Worm (Caenorhabditis elegans): ENCODE data around the gene W07G4.1.

The W07G4.1 gene

ce11 chrV:13082442-13083126 is 49.3 kb downstream of the W07G4.1 start, which contains the start of gene C34B4.2 (continued):
- no peak for TF ChIP-seq ceh-8 (GFP tag; optimal IDR thresholded peaks at IDR 0.05)
- no peak for TF ChIP-seq grh-1 (GFP tag; IDR thresholded peaks at IDR 0.05)
- TF ChIP-seq lsy-2 (tag; optimal IDR thresholded peaks at IDR 0.05) = peak; percentile 24 to 68
- peak; percentile 11 for TF ChIP-seq skn-1 (tag; optimal IDR thresholded peaks at IDR 0.05)
- TF ChIP-seq nhr-11 (tag; optimal IDR thresholded peaks at IDR 0.05) = peak; percentile 25
- peak; percentile 22 for TF ChIP-seq mef-2 (tag; optimal IDR thresholded peaks at IDR 0.05)
- TF ChIP-seq nhr-85 (tag) = peak; percentile 66
- peak; percentile 81 to 84 for TF ChIP-seq egl-27 (tag; optimal IDR thresholded peaks at IDR 0.05)
- no peak for TF ChIP-seq vab-15 (tag; optimal IDR thresholded peaks at IDR 0.05)
- no peak for TF ChIP-seq C04F5.9 (tag; optimal IDR thresholded peaks at IDR 0.05)
- peak; percentile 35 for TF ChIP-seq C16A3.4 (tag; optimal IDR thresholded peaks at IDR 0.05)
- peak; percentile 39 for TF ChIP-seq unc-130 (tag; optimal IDR thresholded peaks at IDR 0.05)
- TF ChIP-seq nhr-84 (tag; optimal IDR thresholded peaks at IDR 0.05) = no peak
- peak; percentile 71 for TF ChIP-seq lin-39 (tag; optimal IDR thresholded peaks at IDR 0.05)
- TF ChIP-seq zag-1 (tag; optimal IDR thresholded peaks at IDR 0.05) = no peak
- TF ChIP-seq nhr-28 (tag; optimal IDR thresholded peaks at IDR 0.05) = no peak
- no peak for TF ChIP-seq tlp-1 (tag; optimal IDR thresholded peaks at IDR 0.05)
- TF ChIP-seq unc-30 (tag; optimal IDR thresholded peaks at IDR 0.05) = no peak
- TF ChIP-seq pqm-1 (tag; optimal IDR thresholded peaks at IDR 0.05) = no peak
- TF ChIP-seq ztf-11 (tag; optimal IDR thresholded peaks at IDR 0.05) = no peak
- TF ChIP-seq snu-23 (GFP tag; optimal IDR thresholded peaks at IDR 0.05) = peak; percentile 68

Measured in whole organism, L1 larva.